Worm (Caenorhabditis elegans) whole organism, early embryonic: ENCODE measurements around the gene apn-1.

Experiments
- B0310.2 ChIP-seq: sonication (generic microtip); optimal IDR thresholded peaks from 2 replicates; lab custom pipeline; 2016; ENCODE audit warnings: mild to moderate bottlenecking, missing genetic modification characterization, missing compliant biosample characterization
- F13C5.2 ChIP-seq: sonication (generic microtip); optimal IDR thresholded peaks from 2 replicates; lab custom pipeline; 2017; ENCODE audit warnings: mild to moderate bottlenecking, missing genetic modification characterization, inconsistent platforms, missing compliant biosample characterization
- aly-1 ChIP-seq: sonication (generic microtip); optimal IDR thresholded peaks from 2 replicates; lab custom pipeline; 2016; ENCODE audit warnings: missing genetic modification characterization, missing compliant biosample characterization
- ama-1 ChIP-seq: fragments of 150-350 bp; optimal IDR thresholded peaks from 2 replicates; lab custom pipeline; 2014
- ceh-13 ChIP-seq: fragments of 200-800 bp; sonication (Bioruptor generic); optimal IDR thresholded peaks from 2 replicates; lab custom pipeline; 2018; ENCODE audit warnings: mild to moderate bottlenecking, missing genetic modification characterization, missing compliant biosample characterization
- ceh-36 ChIP-seq: sonication (generic microtip); optimal IDR thresholded peaks from 2 replicates; lab custom pipeline; 2016; ENCODE audit warnings: missing genetic modification characterization, inconsistent platforms, missing compliant biosample characterization
- ets-7 ChIP-seq: sonication (generic microtip); optimal IDR thresholded peaks from 2 replicates; lab custom pipeline; 2016; ENCODE audit warnings: missing genotype, missing genetic modification characterization, missing compliant biosample characterization
- flt-1 ChIP-seq: fragments of 200-800 bp; sonication (Bioruptor generic); IDR thresholded peaks from 2 replicates; pipeline ENCODE4 v1.3.6; 2022; ENCODE audit warnings: missing genetic modification characterization, missing compliant biosample characterization
- hmbx-1 ChIP-seq: sonication (generic microtip); optimal IDR thresholded peaks from 2 replicates; lab custom pipeline; 2016; ENCODE audit warnings: mild to moderate bottlenecking, missing genetic modification characterization, missing compliant biosample characterization
- hmg-4 ChIP-seq: fragments of 200-800 bp; sonication (Bioruptor generic); optimal IDR thresholded peaks from 2 replicates; lab custom pipeline; 2018; ENCODE audit warnings: mild to moderate bottlenecking, missing genetic modification characterization, missing compliant biosample characterization
- hnd-1 ChIP-seq: sonication (generic microtip); optimal IDR thresholded peaks from 2 replicates; lab custom pipeline; 2016; ENCODE audit warnings: missing genetic modification characterization, missing compliant biosample characterization
- pes-1 ChIP-seq: fragments of 200-800 bp; sonication (Bioruptor generic); IDR thresholded peaks from 2 replicates; pipeline ENCODE4 v1.3.6; 2022; ENCODE audit warnings: missing genetic modification reagents, missing genetic modification characterization, missing compliant biosample characterization
- scrt-1 ChIP-seq: fragments of 200-800 bp; sonication (Bioruptor generic); IDR thresholded peaks from 2 replicates; pipeline ENCODE4 v1.3.6; 2022; ENCODE audit warnings: missing genetic modification characterization, missing compliant biosample characterization
- sea-1 ChIP-seq: fragments of 200-800 bp; sonication (Bioruptor generic); conservative IDR thresholded peaks from 2 replicates; pipeline ENCODE4 v1.3.6; 2022; ENCODE audit warnings: missing genetic modification characterization, missing compliant biosample characterization
- tbx-11 ChIP-seq: fragments of 200-800 bp; sonication (Bioruptor generic); IDR thresholded peaks from 2 replicates; pipeline ENCODE4 v1.3.6; 2022; ENCODE audit warnings: missing genetic modification characterization, missing compliant biosample characterization
- tbx-37 ChIP-seq: fragments of 200-800 bp; sonication (Bioruptor generic); conservative IDR thresholded peaks from 2 replicates; pipeline ENCODE4 v1.3.6; 2022; ENCODE audit warnings: missing genetic modification reagents, missing genetic modification characterization, missing compliant biosample characterization
- tra-4 ChIP-seq: sonication (generic microtip); optimal IDR thresholded peaks from 2 replicates; lab custom pipeline; 2017; ENCODE audit warnings: missing genetic modification characterization, missing compliant biosample characterization

Gene apn-1

DNA sequence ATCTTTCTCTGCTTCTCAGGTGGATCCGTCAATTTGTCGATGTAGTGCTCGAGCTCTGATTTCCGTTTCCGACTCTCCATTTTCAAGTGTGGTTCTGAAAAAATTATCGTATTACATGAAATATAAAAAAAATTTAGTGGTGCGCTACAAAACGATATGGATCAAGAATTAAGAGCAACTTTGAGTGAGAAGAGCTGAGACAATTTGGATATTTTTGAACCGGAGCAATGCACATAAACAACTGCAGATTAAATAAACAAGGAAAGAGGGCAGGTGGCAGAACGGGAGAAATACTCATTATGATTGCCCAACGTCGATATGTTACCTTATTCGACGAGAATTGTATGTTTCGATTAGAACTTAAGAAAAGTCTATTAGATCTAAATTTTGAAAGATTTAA lies 19.7 kb upstream of the apn-1 start, which contains the start of gene swsn-7:
swsn-7 (minus strand) TSS at position 101 of the 400 bp plus-strand sequence.
- TF ChIP-seq tbx-37 (no peak), ama-1 (lab: Kevin White, UChicago) (no peak), tbx-11 (GFP tag; lab: Robert Waterston, UW) (no peak), ceh-36 (no peak), scrt-1 (GFP tag; lab: Robert Waterston, UW) (no peak), tra-4 (tag; lab: Kevin White, UChicago) (no peak), hmbx-1 (tag; lab: Kevin White, UChicago) (no peak)

DNA sequence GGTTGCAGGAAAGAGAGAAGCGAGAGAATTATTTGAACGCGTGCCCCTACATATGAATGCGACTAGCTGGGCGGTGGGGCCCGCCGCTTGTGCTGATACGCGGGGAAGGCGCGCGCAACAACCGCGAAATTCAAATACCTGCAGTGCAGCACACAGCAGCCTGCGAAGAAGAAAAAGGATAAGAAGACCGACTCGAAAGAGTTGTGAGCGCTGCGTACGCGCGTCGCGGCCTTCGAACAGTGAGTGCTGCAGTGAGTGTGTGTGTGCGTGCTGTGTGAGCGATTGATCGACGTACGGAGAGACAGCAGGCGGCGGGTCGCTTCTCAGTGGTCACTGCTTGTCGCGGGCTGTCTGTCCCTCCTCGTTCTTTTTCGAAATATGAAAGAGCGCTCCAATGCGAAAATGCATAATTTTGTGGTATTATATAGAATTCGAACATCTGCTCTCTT lies 19.1 kb upstream of the apn-1 start:
- peak; percentile 63 for TF ChIP-seq F13C5.2 (tag; lab: Kevin White, UChicago)
- TF ChIP-seq hnd-1 (tag; lab: Kevin White, UChicago) = no peak
- peak; percentile 24; the same call in 1 of the 2 replicates for TF ChIP-seq pes-1
- TF ChIP-seq ets-7 (tag; lab: Kevin White, UChicago) = peak; percentile 35
- TF ChIP-seq ama-1 (lab: Kevin White, UChicago) = no peak
- peak; percentile 80 for TF ChIP-seq aly-1 (tag; lab: Kevin White, UChicago)
- no peak for TF ChIP-seq tbx-11 (GFP tag; lab: Robert Waterston, UW)
- peak; percentile 59; the same call in 1 of the 2 replicates for TF ChIP-seq scrt-1 (GFP tag; lab: Robert Waterston, UW)
- peak; percentile 26 for TF ChIP-seq B0310.2 (tag; lab: Kevin White, UChicago)
- peak; percentile 95 for TF ChIP-seq hmg-4 (GFP tag; lab: Kevin White, UChicago)

DNA sequence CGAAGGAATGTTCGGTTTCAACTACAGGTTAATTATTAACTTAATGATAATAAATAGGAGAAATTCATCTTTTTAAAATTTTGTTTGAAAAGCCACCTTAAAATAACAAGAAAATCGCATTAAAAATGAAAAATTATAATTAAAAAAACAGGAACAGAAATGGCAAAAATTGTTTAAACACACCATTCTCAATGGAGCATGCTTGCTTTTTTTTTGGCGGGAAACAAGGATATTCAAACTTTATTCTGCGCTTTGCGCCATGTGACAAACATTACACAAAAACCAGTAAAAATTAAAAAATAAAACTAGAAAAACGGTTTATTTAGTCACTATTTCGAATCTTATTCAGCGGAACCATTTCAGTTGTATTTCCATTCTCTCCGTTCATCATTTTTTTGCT lies 18.6 kb upstream of the apn-1 start:
- no peak for TF ChIP-seq pes-1
- no peak for TF ChIP-seq ceh-13 (GFP tag; lab: Kevin White, UChicago)
- TF ChIP-seq sea-1 (GFP tag; lab: Robert Waterston, UW) = no peak
- TF ChIP-seq ama-1 (lab: Kevin White, UChicago) = no peak
- no peak for TF ChIP-seq ets-7 (tag; lab: Kevin White, UChicago)
- TF ChIP-seq hmg-4 (GFP tag; lab: Kevin White, UChicago) = no peak
- no peak for TF ChIP-seq tbx-11 (GFP tag; lab: Robert Waterston, UW)
- TF ChIP-seq scrt-1 (GFP tag; lab: Robert Waterston, UW) = no peak
- no peak for TF ChIP-seq tra-4 (tag; lab: Kevin White, UChicago)
- no peak for TF ChIP-seq flt-1 (GFP tag; lab: Robert Waterston, UW)
- no peak for TF ChIP-seq F13C5.2 (tag; lab: Kevin White, UChicago)
- TF ChIP-seq ceh-36 = no peak
- TF ChIP-seq hmbx-1 (tag; lab: Kevin White, UChicago) = no peak
- TF ChIP-seq tbx-37 = no peak

DNA sequence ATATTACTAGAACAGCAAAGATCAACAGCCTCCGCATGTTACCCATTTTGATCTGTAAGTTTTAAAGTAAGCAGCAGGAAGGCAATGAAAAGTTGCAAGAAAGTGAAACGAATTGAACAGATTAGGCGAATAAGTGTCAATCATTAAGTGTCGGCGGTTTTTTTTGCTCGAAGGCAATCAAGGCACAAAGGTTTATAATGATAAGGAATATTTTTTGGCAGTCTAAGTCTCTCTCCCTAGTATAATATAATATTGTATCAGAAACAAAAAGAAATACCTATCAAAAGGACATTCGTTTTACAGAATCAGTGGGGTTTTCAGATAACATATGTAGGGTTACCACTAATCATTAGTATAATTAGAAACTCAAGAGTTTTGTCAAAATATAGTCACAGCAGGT lies 14.7 kb upstream of the apn-1 start, which contains the start of gene nrf-6:
nrf-6 (minus strand) TSS at position 52 of the 400 bp plus-strand sequence.
- TF ChIP-seq F13C5.2 (tag; lab: Kevin White, UChicago) (no peak), tbx-37 (no peak), aly-1 (tag; lab: Kevin White, UChicago) (no peak), ets-7 (tag; lab: Kevin White, UChicago) (no peak), hmg-4 (GFP tag; lab: Kevin White, UChicago) (no peak), ama-1 (lab: Kevin White, UChicago) (no peak)

DNA sequence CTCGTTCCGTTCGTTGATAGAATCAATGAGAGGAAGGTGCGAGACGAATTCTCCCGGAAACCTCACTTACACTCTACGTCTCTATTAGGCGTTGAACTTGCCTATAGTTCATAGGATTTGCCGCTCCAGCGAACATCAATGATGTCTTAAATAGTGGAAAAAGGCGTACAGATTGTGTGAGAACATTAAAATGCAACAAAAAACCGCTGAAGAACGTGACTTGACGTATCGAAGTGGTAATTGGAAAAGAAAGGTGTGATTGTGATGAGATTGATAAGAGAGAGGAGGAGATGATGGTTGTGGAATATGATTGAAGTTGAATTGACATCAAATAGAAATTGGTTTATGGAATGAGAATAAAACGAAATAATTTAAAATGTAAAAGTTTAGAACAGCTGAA lies 13.4 kb upstream of the apn-1 start:
- no peak for TF ChIP-seq ceh-13 (GFP tag; lab: Kevin White, UChicago)

DNA sequence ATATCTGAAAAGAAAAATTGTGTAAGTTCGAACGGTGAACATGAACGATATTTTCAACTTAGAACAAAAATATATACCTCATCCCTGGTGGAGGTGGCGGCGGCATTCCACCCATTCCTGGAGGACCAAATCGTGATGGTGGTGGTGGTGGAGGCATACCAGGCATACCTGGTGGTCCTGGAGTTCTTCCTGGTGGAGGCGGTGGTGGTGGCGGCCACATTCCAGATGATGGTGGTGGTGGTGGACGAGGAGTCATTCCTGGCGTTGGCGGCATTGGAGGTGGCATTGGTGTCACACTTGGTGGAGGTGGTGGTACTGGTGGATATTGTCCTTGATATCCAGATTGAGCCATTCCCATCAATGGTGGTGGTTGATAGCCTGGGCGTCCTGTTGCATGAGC lies 12.7 kb upstream of the apn-1 start:
- TF ChIP-seq tra-4 (tag; lab: Kevin White, UChicago) (no peak), ceh-13 (GFP tag; lab: Kevin White, UChicago) (no peak), flt-1 (GFP tag; lab: Robert Waterston, UW) (no peak), B0310.2 (tag; lab: Kevin White, UChicago) (no peak), ama-1 (lab: Kevin White, UChicago) (no peak), hmg-4 (GFP tag; lab: Kevin White, UChicago) (no peak), F13C5.2 (tag; lab: Kevin White, UChicago) (no peak)

DNA sequence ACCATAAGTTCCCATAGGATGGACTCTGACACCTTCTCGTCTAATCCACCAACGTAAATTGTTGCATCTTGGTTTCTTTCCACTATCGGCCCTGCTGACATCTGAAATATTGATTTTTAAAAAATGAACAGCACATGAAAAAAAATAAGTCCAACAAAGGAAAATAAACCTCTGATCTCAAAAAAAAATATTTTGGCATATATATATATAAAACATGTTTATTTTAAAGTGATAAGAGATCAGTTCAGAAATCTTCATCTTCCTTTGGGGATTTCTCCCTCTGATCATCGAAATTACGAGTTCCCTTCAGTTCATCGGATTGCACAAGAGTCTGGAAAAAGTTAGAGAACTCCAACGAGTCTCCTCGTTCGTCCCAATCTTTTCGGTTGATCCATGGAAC lies 11.7 kb upstream of the apn-1 start, which contains the start of gene sap-49:
sap-49 (minus strand) TSS at position 101 of the 400 bp plus-strand sequence.
- TF ChIP-seq hmg-4 (GFP tag; lab: Kevin White, UChicago) (no peak), pes-1 (no peak), flt-1 (GFP tag; lab: Robert Waterston, UW) (no peak), ets-7 (tag; lab: Kevin White, UChicago) (no peak), tra-4 (tag; lab: Kevin White, UChicago) (no peak), B0310.2 (tag; lab: Kevin White, UChicago) (no peak), tbx-37 (no peak), ceh-36 (no peak), scrt-1 (GFP tag; lab: Robert Waterston, UW) (no peak), aly-1 (tag; lab: Kevin White, UChicago) (no peak), hnd-1 (tag; lab: Kevin White, UChicago) (no peak), F13C5.2 (tag; lab: Kevin White, UChicago) (no peak), tbx-11 (GFP tag; lab: Robert Waterston, UW) (no peak), sea-1 (GFP tag; lab: Robert Waterston, UW) (no peak)

DNA sequence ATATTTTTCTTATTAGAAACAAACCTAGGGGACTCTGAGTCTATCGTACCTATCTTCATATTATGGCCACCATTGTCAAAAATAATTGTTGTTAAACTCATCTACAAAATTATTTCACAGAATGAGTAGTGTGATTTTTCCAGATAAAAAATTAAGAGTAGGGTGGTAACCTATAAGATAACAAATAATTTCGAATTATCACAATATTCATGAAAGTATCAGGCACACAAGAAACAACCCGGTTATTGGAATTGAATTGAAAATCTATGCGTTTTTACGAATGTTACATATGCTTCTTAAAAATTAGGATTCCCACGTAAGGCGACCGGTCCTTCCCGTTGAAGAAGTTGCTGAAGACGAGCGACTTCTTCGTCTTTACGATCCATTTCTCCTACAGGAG lies 10.1 kb upstream of the apn-1 start, which contains the start of gene arp-6:
arp-6 (minus strand) TSS at position 101 of the 400 bp plus-strand sequence.
- TF ChIP-seq flt-1 (GFP tag; lab: Robert Waterston, UW) (no peak), ama-1 (lab: Kevin White, UChicago) (no peak), ceh-36 (no peak), scrt-1 (GFP tag; lab: Robert Waterston, UW) (no peak), ets-7 (tag; lab: Kevin White, UChicago) (no peak), ceh-13 (GFP tag; lab: Kevin White, UChicago) (no peak), pes-1 (no peak), B0310.2 (tag; lab: Kevin White, UChicago) (no peak), F13C5.2 (tag; lab: Kevin White, UChicago) (no peak), sea-1 (GFP tag; lab: Robert Waterston, UW) (no peak), tbx-37 (no peak), aly-1 (tag; lab: Kevin White, UChicago) (no peak), tra-4 (tag; lab: Kevin White, UChicago) (no peak), tbx-11 (GFP tag; lab: Robert Waterston, UW) (no peak), hmbx-1 (tag; lab: Kevin White, UChicago) (no peak), hmg-4 (GFP tag; lab: Kevin White, UChicago) (no peak)
